Fruit fly (Drosophila melanogaster) whole organism, wandering third instar larva: ENCODE results near the gene WDR79.

ENCODE experiments used
- Abd-B ChIP-seq: fragments of >200 bp; optimal IDR thresholded peaks from 2 replicates; lab custom pipeline; 2017; ENCODE audit warnings: missing biosample characterization, missing genetic modification characterization
- CG32264 ChIP-seq: fragments of 200-800 bp; sonication (Bioruptor generic); optimal IDR thresholded peaks from 2 replicates; lab custom pipeline; 2016; ENCODE audit warnings: missing biosample characterization, missing genetic modification characterization
- CG9705 ChIP-seq: fragments of 200-800 bp; sonication (Bioruptor generic); optimal IDR thresholded peaks from 2 replicates; lab custom pipeline; 2018; ENCODE audit warnings: missing biosample characterization, mild to moderate bottlenecking, missing genetic modification characterization
- CrebA ChIP-seq: fragments of 200-800 bp; sonication (Bioruptor generic); optimal IDR thresholded peaks from 2 replicates; lab custom pipeline; 2016; ENCODE audit warnings: missing biosample characterization, mild to moderate bottlenecking, missing genetic modification characterization, borderline replicate concordance
- Dfd ChIP-seq: fragments of >200 bp; optimal IDR thresholded peaks from 2 replicates; lab custom pipeline; 2017; ENCODE audit warnings: missing biosample characterization, missing genetic modification characterization
- Dif ChIP-seq: fragments of 200-275, 200-300 bp; sonication (Bioruptor generic); optimal IDR thresholded peaks from 2 replicates; lab custom pipeline; 2018; ENCODE audit warnings: missing biosample characterization, missing genetic modification characterization; ENCODE audit not compliant: partially characterized antibody
- GATAd ChIP-seq: sonication (Bioruptor generic); optimal IDR thresholded peaks from 2 replicates; lab custom pipeline; 2016; ENCODE audit warnings: missing biosample characterization, missing genetic modification characterization
- HLH106 ChIP-seq: fragments of 200-800 bp; optimal IDR thresholded peaks from 3 replicates; lab custom pipeline; 2019; ENCODE audit warnings: missing biosample characterization, mild to moderate bottlenecking, missing genetic modification characterization, moderate library complexity
- Hnf4 ChIP-seq: fragments of 200-800 bp; sonication (Bioruptor generic); optimal IDR thresholded peaks from 2 replicates; lab custom pipeline; 2016; ENCODE audit warnings: missing biosample characterization, mild to moderate bottlenecking, missing genetic modification characterization
- Hr78 ChIP-seq: fragments of >200 bp; optimal IDR thresholded peaks from 2 replicates; lab custom pipeline; 2017; ENCODE audit warnings: missing biosample characterization, missing genetic modification characterization
- Hr83 ChIP-seq: fragments of 200-300 bp; sonication (Bioruptor generic); optimal IDR thresholded peaks from 2 replicates; lab custom pipeline; 2016; ENCODE audit warnings: missing biosample characterization, mild to moderate bottlenecking, missing genetic modification characterization, moderate library complexity; ENCODE audit not compliant: poor library complexity, severe bottlenecking
- Jra ChIP-seq: sonication (Bioruptor generic); optimal IDR thresholded peaks from 2 replicates; lab custom pipeline; 2016; ENCODE audit warnings: missing biosample characterization, missing genetic modification characterization
- Mio ChIP-seq: sonication (Bioruptor generic); optimal IDR thresholded peaks from 2 replicates; lab custom pipeline; 2016; ENCODE audit warnings: missing biosample characterization, missing genetic modification characterization
- Myc ChIP-seq: fragments of >200 bp; optimal IDR thresholded peaks from 2 replicates; lab custom pipeline; 2017
- N ChIP-seq: fragments of >200 bp; optimal IDR thresholded peaks from 2 replicates; lab custom pipeline; 2018; ENCODE audit warnings: missing biosample characterization, missing external identifiers, missing genetic modification characterization
- OdsH ChIP-seq: fragments of 200-800 bp; sonication (Bioruptor generic); optimal IDR thresholded peaks from 2 replicates; lab custom pipeline; 2016; ENCODE audit warnings: missing biosample characterization, mild to moderate bottlenecking, missing genetic modification characterization
- Rel ChIP-seq, 2 experiments: fragments of 200-800 bp; sonication (Bioruptor generic) in 1 of 2; optimal IDR thresholded peaks; 2 replicates in 1 of 2; 3 replicates in 1 of 2; lab custom pipeline; 2016 to 2019; ENCODE audit warnings: mild to moderate bottlenecking in 2 of 2, missing biosample characterization in 2 of 2, missing genetic modification characterization in 2 of 2, moderate library complexity in 1 of 2
- Sp1 ChIP-seq: fragments of 200-800 bp; sonication (Bioruptor generic); optimal IDR thresholded peaks from 3 replicates; lab custom pipeline; 2019; ENCODE audit warnings: missing biosample characterization, mild to moderate bottlenecking, missing genetic modification characterization, moderate library complexity
- Vsx2 ChIP-seq: fragments of 200-300, 225-300 bp; sonication (Bioruptor generic); optimal IDR thresholded peaks from 2 replicates; lab custom pipeline; 2018; ENCODE audit warnings: missing biosample characterization, missing genetic modification characterization; ENCODE audit not compliant: partially characterized antibody
- br ChIP-seq: fragments of 200-800 bp; sonication (Bioruptor generic); optimal IDR thresholded peaks from 2 replicates; lab custom pipeline; 2016; ENCODE audit warnings: missing biosample characterization, missing genetic modification characterization
- brk ChIP-seq: fragments of 200-800 bp; sonication (Bioruptor generic); optimal IDR thresholded peaks from 2 replicates; lab custom pipeline; 2016; ENCODE audit warnings: missing biosample characterization, mild to moderate bottlenecking, missing genetic modification characterization
- dl ChIP-seq, 2 experiments: fragments of 175-275, 200-275 bp in 1 of 2; fragments of 200-275 bp in 1 of 2; sonication (Bioruptor generic); optimal IDR thresholded peaks; lab custom pipeline; 2018; ENCODE audit warnings: mild to moderate bottlenecking in 2 of 2, missing biosample characterization in 2 of 2, missing genetic modification characterization in 2 of 2, moderate library complexity in 2 of 2; ENCODE audit not compliant: partially characterized antibody in 2 of 2, insufficient read depth in 1 of 2
- dmrt93B ChIP-seq: fragments of 200-800 bp; sonication (Bioruptor generic); optimal IDR thresholded peaks from 2 replicates; lab custom pipeline; 2018; ENCODE audit warnings: missing biosample characterization, mild to moderate bottlenecking, missing genetic modification characterization
- dsf ChIP-seq: sonication (Bioruptor generic); optimal IDR thresholded peaks from 2 replicates; lab custom pipeline; 2016; ENCODE audit warnings: missing biosample characterization, missing genetic modification characterization, borderline replicate concordance
- ey ChIP-seq: fragments of 200-800 bp; sonication (Bioruptor generic); optimal IDR thresholded peaks from 2 replicates; lab custom pipeline; 2016; ENCODE audit warnings: missing biosample characterization, missing genetic modification characterization
- foxo ChIP-seq, 2 experiments: fragments of 200-800 bp; sonication (Bioruptor generic); optimal IDR thresholded peaks; 2 replicates in 1 of 2; 3 replicates in 1 of 2; lab custom pipeline; 2016 to 2017; ENCODE audit warnings: missing biosample characterization in 2 of 2, missing genetic modification characterization in 2 of 2
- fru ChIP-seq: fragments of 200-800 bp; sonication (Bioruptor generic); optimal IDR thresholded peaks from 3 replicates; lab custom pipeline; 2016; ENCODE audit warnings: missing biosample characterization, mild to moderate bottlenecking, missing genetic modification characterization
- h ChIP-seq: fragments of 200-800 bp; sonication (Bioruptor generic); optimal IDR thresholded peaks from 3 replicates; lab custom pipeline; 2016; ENCODE audit warnings: missing biosample characterization, mild to moderate bottlenecking, missing genetic modification characterization
- jim ChIP-seq: fragments of 175-275, 200-325 bp; sonication (Bioruptor generic); optimal IDR thresholded peaks from 2 replicates; lab custom pipeline; 2016; ENCODE audit warnings: missing biosample characterization, mild to moderate bottlenecking, missing genetic modification characterization
- lola ChIP-seq: fragments of >200 bp; optimal IDR thresholded peaks from 2 replicates; lab custom pipeline; 2017; ENCODE audit warnings: missing biosample characterization, missing genetic modification characterization
- pan ChIP-seq: fragments of >200 bp; optimal IDR thresholded peaks from 2 replicates; lab custom pipeline; 2017
- psq ChIP-seq: fragments of 200-800 bp; sonication (Bioruptor generic); optimal IDR thresholded peaks from 3 replicates; lab custom pipeline; 2017; ENCODE audit warnings: missing biosample characterization, mild to moderate bottlenecking, missing genetic modification characterization, moderate library complexity
- rgr ChIP-seq: fragments of 200-800 bp; sonication (Bioruptor generic); optimal IDR thresholded peaks from 3 replicates; lab custom pipeline; 2016; ENCODE audit warnings: missing biosample characterization, mild to moderate bottlenecking, missing genetic modification characterization
- sage ChIP-seq: fragments of 200-800 bp; sonication (Bioruptor generic); optimal IDR thresholded peaks from 2 replicates; lab custom pipeline; 2016; ENCODE audit warnings: missing biosample characterization, mild to moderate bottlenecking, missing genetic modification characterization
- sv ChIP-seq: fragments of 200-800 bp; sonication (Bioruptor generic); optimal IDR thresholded peaks from 3 replicates; lab custom pipeline; 2016; ENCODE audit warnings: missing biosample characterization, missing genetic modification characterization
- tai ChIP-seq: sonication (Bioruptor generic); optimal IDR thresholded peaks from 2 replicates; lab custom pipeline; 2016; ENCODE audit warnings: missing biosample characterization, missing genetic modification characterization
- usp ChIP-seq: fragments of >200 bp; optimal IDR thresholded peaks from 2 replicates; lab custom pipeline; 2017; ENCODE audit warnings: missing biosample characterization, missing genetic modification characterization
- woc ChIP-seq: sonication (Bioruptor generic); optimal IDR thresholded peaks from 2 replicates; lab custom pipeline; 2016; ENCODE audit warnings: missing biosample characterization, mild to moderate bottlenecking, missing genetic modification characterization

Gene WDR79

dm6 chr2L:6082157-6082645 is 45.4 kb downstream of the WDR79 start, which contains the start of gene Kr-h1 (continued):
- peak; percentile 38 for TF ChIP-seq Rel (GFP tag; optimal IDR thresholded peaks at IDR 0.05; lab: Kevin White, UChicago)
- peak; percentile 58 for TF ChIP-seq Rel (tag; optimal IDR thresholded peaks at IDR 0.05; lab: Kevin White, UChicago)
- TF ChIP-seq, all 38 proteins: peak for 11

DNA sequence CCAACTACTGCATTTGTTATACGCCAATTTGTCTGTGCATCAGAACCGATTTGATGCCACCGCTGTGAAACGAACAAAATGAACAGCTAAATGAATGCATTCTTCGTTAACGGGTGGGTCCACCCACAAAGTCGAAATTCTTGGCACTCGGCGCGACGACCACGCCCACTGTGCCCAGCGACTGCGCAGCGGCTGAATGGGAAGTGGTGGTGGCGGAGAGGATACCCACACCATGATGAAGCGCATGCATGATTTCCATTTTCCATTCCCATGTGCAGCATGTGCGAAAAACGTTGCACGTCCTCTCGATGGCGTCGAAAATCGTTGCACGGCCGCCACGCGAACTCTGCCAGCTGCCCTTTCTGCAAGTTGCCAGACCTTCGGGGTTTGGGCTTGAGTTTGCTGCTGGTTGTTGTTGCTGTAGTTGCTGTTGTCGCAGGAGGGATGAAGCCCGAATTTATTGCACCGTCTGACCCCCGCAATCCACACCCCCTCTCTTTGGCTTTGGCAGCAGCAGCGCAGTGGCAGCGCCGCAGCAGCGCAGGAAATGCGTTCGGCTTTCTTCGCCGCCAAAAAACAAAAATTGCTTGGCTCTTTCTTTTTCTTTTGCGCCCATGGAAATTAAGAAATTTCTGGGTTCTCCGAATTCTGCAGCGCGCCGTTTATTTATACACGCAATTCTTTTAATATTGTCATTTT is 46.3 kb downstream of the WDR79 start:
- TF ChIP-seq Vsx2 (GFP tag; lab: Kevin White, UChicago), result peak; percentile 9
- TF ChIP-seq Hr83 (GFP tag; lab: Kevin White, UChicago), result no peak
- TF ChIP-seq Hr78 (GFP tag; lab: Kevin White, UChicago), result no peak
- TF ChIP-seq ey, result no peak
- peak; percentile 5 for TF ChIP-seq h (GFP tag; lab: Kevin White, UChicago)
- no peak for TF ChIP-seq sv (GFP tag; lab: Kevin White, UChicago)
- TF ChIP-seq GATAd (GFP tag; lab: Kevin White, UChicago), result no peak
- TF ChIP-seq Sp1 (GFP tag; lab: Kevin White, UChicago), result peak; percentile 54
- no peak for TF ChIP-seq usp (GFP tag; lab: Kevin White, UChicago)
- no peak for TF ChIP-seq foxo (GFP tag; optimal IDR thresholded peaks at IDR 0.05; lab: Kevin White, UChicago)
- no peak for TF ChIP-seq OdsH (GFP tag; lab: Kevin White, UChicago)
- no peak for TF ChIP-seq Jra (GFP tag; lab: Kevin White, UChicago)
- TF ChIP-seq Dfd (GFP tag; lab: Kevin White, UChicago), result no peak
- TF ChIP-seq sage (GFP tag; lab: Kevin White, UChicago), result no peak
- TF ChIP-seq Rel (GFP tag; optimal IDR thresholded peaks at IDR 0.05; lab: Kevin White, UChicago), result no peak
- peak; percentile 50 for TF ChIP-seq Rel (tag; optimal IDR thresholded peaks at IDR 0.05; lab: Kevin White, UChicago)
- TF ChIP-seq N, result no peak
- TF ChIP-seq Mio (GFP tag; lab: Kevin White, UChicago), result no peak
- no peak for TF ChIP-seq jim
- TF ChIP-seq psq (GFP tag; lab: Kevin White, UChicago), result peak; percentile 57
- TF ChIP-seq lola (GFP tag; lab: Kevin White, UChicago), result peak; percentile 51
- no peak for TF ChIP-seq CG32264 (GFP tag; lab: Kevin White, UChicago)
- no peak for TF ChIP-seq Abd-B
- peak; percentile 15 for TF ChIP-seq HLH106 (tag; lab: Kevin White, UChicago)
- peak; percentile 49 for TF ChIP-seq tai (GFP tag; lab: Kevin White, UChicago)
- no peak for TF ChIP-seq fru (GFP tag; lab: Kevin White, UChicago)
- TF ChIP-seq rgr (GFP tag; lab: Kevin White, UChicago), result no peak
- no peak for TF ChIP-seq Myc (lab: Kevin White, UChicago)
- peak in 1 of 2 experiments; percentile 55 for TF ChIP-seq dl (GFP tag; optimal IDR thresholded peaks at IDR 0.05; lab: Kevin White, UChicago; ENCODE audit: insufficient read depth in 1 of 2, partially characterized antibody in 2 of 2)
- no peak for TF ChIP-seq Hnf4
- no peak for TF ChIP-seq pan (lab: Kevin White, UChicago)
- TF ChIP-seq Dif (GFP tag; lab: Kevin White, UChicago), result no peak
- peak; percentile 36 for TF ChIP-seq CG9705 (GFP tag; lab: Kevin White, UChicago)
- TF ChIP-seq dsf (GFP tag; lab: Kevin White, UChicago), result no peak
- TF ChIP-seq dmrt93B (GFP tag; lab: Kevin White, UChicago), result no peak
- TF ChIP-seq CrebA (GFP tag; lab: Kevin White, UChicago), result no peak
- TF ChIP-seq brk (GFP tag; lab: Kevin White, UChicago), result no peak
- TF ChIP-seq br (GFP tag; lab: Kevin White, UChicago), result no peak
- peak; percentile 40 for TF ChIP-seq woc (GFP tag; lab: Kevin White, UChicago)
- TF ChIP-seq, all 38 proteins: peak for 11
